Worm (Caenorhabditis elegans) whole organism, L4 larva: ENCODE data around the gene ZK1320.11.
A peak's percentile ranks its signal among the peaks of the same experiment; 100 is the strongest.

Source experiments
- daf-16 ChIP-seq, 3 experiments: sonication (generic microtip); optimal IDR thresholded peaks; 2 replicates each; lab custom pipeline; 2016 to 2017; ENCODE audit warnings: missing genetic modification characterization in 3 of 3, missing genetic modification reagents in 3 of 3, mild to moderate bottlenecking in 2 of 3, missing compliant biosample characterization in 2 of 3, missing biosample characterization in 1 of 3, moderate library complexity in 1 of 3
- daf-8 ChIP-seq: fragments of 200-800 bp; sonication (Bioruptor generic); IDR thresholded peaks from 2 replicates; pipeline ENCODE4 v1.3.6; 2022; ENCODE audit warnings: missing genetic modification characterization, missing compliant biosample characterization
- dmd-6 ChIP-seq: fragments of 200-800 bp; sonication (Bioruptor generic); IDR thresholded peaks from 2 replicates; pipeline ENCODE4 v1.3.6; 2022; ENCODE audit warnings: missing genetic modification reagents, missing genetic modification characterization, missing compliant biosample characterization
- dmd-8 ChIP-seq: fragments of 200-800 bp; sonication (Bioruptor generic); IDR thresholded peaks from 2 replicates; pipeline ENCODE4 v1.3.6; 2022; ENCODE audit warnings: missing genetic modification characterization, missing compliant biosample characterization
- dpl-1 ChIP-seq: fragments of 150-350 bp; optimal IDR thresholded peaks from 2 replicates; lab custom pipeline; 2014; ENCODE audit warnings: missing biosample characterization, missing genetic modification reagents, missing genetic modification characterization
- egl-43 ChIP-seq: fragments of 200-800 bp; sonication (Bioruptor generic); IDR thresholded peaks from 2 replicates; pipeline ENCODE4 v1.3.6; 2022; ENCODE audit warnings: missing genetic modification reagents, missing genetic modification characterization, missing compliant biosample characterization
- fos-1 ChIP-seq: fragments of 150-350 bp; optimal IDR thresholded peaks from 2 replicates; lab custom pipeline; 2014; ENCODE audit warnings: missing biosample characterization, missing genetic modification characterization
- hlh-30 ChIP-seq: sonication (generic microtip); optimal IDR thresholded peaks from 2 replicates; lab custom pipeline; 2017; ENCODE audit warnings: antibody characterized with exemption, mild to moderate bottlenecking, missing genetic modification characterization, missing compliant biosample characterization; ENCODE audit not compliant: insufficient read depth
- hmg-1.1 ChIP-seq: fragments of 200-800 bp; sonication (Bioruptor generic); IDR thresholded peaks from 2 replicates; pipeline ENCODE4 v1.3.6; 2022; ENCODE audit warnings: missing genetic modification reagents, missing genetic modification characterization, missing compliant biosample characterization
- jun-1 ChIP-seq: fragments of 150-350 bp; optimal IDR thresholded peaks from 2 replicates; lab custom pipeline; 2014; ENCODE audit warnings: missing biosample characterization, missing genetic modification reagents, missing genetic modification characterization
- lin-38 ChIP-seq: fragments of 200-800 bp; sonication (Bioruptor generic); IDR thresholded peaks from 2 replicates; pipeline ENCODE4 v1.3.6; 2022; ENCODE audit warnings: missing genetic modification reagents, missing genetic modification characterization, missing compliant biosample characterization
- lsy-2 ChIP-seq, 2 experiments: fragments of 150-350 bp in 1 of 2; sonication (generic microtip) in 1 of 2; optimal IDR thresholded peaks; 2 replicates each; lab custom pipeline; 2014 to 2017; ENCODE audit warnings: missing biosample characterization in 2 of 2, missing genetic modification characterization in 2 of 2
- madf-9 ChIP-seq: fragments of 200-800 bp; sonication (Bioruptor generic); conservative IDR thresholded peaks from 2 replicates; pipeline ENCODE4 v1.3.6; 2022; ENCODE audit warnings: missing genetic modification reagents, missing genetic modification characterization, missing compliant biosample characterization
- mep-1 ChIP-seq: fragments of 150-350 bp; sonication (generic microtip); optimal IDR thresholded peaks from 3 replicates; lab custom pipeline; 2014; ENCODE audit warnings: missing biosample characterization, missing genetic modification characterization
- mes-2 ChIP-seq: sonication (generic microtip); optimal IDR thresholded peaks from 2 replicates; lab custom pipeline; 2016; ENCODE audit warnings: missing genotype, mild to moderate bottlenecking, missing genetic modification characterization, missing compliant biosample characterization; ENCODE audit not compliant: poor library complexity, severe bottlenecking
- mxl-3 ChIP-seq: fragments of 200-800 bp; sonication (Bioruptor generic); optimal IDR thresholded peaks from 2 replicates; lab custom pipeline; 2018; ENCODE audit warnings: mild to moderate bottlenecking, missing genetic modification characterization, missing compliant biosample characterization
- nhr-102 ChIP-seq: sonication (generic microtip); optimal IDR thresholded peaks from 2 replicates; lab custom pipeline; 2016; ENCODE audit warnings: mild to moderate bottlenecking, missing genetic modification characterization, moderate library complexity, missing compliant biosample characterization
- nhr-11 ChIP-seq: fragments of 150-350 bp; optimal IDR thresholded peaks from 2 replicates; lab custom pipeline; 2014; ENCODE audit warnings: missing biosample characterization, missing genetic modification characterization
- nhr-42 ChIP-seq: fragments of 200-800 bp; sonication (Bioruptor generic); IDR thresholded peaks from 2 replicates; pipeline ENCODE4 v1.3.6; 2022; ENCODE audit warnings: missing genetic modification characterization, missing compliant biosample characterization
- pha-4 ChIP-seq, 2 experiments: fragments of 150-350 bp in 1 of 2; fragments of 200-800 bp in 1 of 2; sonication (Bioruptor generic) in 1 of 2; IDR thresholded peaks in 1 of 2; optimal IDR thresholded peaks in 1 of 2; 2 replicates each; pipeline versions ENCODE4 v1.3.6 to Lab custom; 2014 to 2022; ENCODE audit warnings: missing genetic modification characterization in 2 of 2, missing genetic modification reagents in 2 of 2, missing biosample characterization in 1 of 2, missing compliant biosample characterization in 1 of 2
- php-3 ChIP-seq: fragments of 200-800 bp; sonication (Bioruptor generic); IDR thresholded peaks from 2 replicates; pipeline ENCODE4 v1.3.6; 2022; ENCODE audit warnings: missing genetic modification reagents, missing genetic modification characterization, missing compliant biosample characterization
- pqm-1 ChIP-seq: sonication (generic microtip); optimal IDR thresholded peaks from 2 replicates; lab custom pipeline; 2017; ENCODE audit warnings: missing biosample characterization, missing genetic modification characterization
- saeg-2 ChIP-seq: fragments of 200-800 bp; sonication (Bioruptor generic); IDR thresholded peaks from 2 replicates; pipeline ENCODE4 v1.3.6; 2022; ENCODE audit warnings: missing genetic modification reagents, missing genetic modification characterization, missing compliant biosample characterization
- set-16 ChIP-seq: fragments of 200-800 bp; sonication (Bioruptor generic); IDR thresholded peaks from 2 replicates; pipeline ENCODE4 v1.3.6; 2022; ENCODE audit warnings: missing genetic modification reagents, missing genetic modification characterization, missing compliant biosample characterization
- skn-1 ChIP-seq: fragments of 150-350 bp; optimal IDR thresholded peaks from 2 replicates; lab custom pipeline; 2014; ENCODE audit warnings: missing biosample characterization, missing genetic modification characterization
- snpc-1.2 ChIP-seq: fragments of 200-800 bp; sonication (Bioruptor generic); IDR thresholded peaks from 2 replicates; pipeline ENCODE4 v1.3.6; 2022; ENCODE audit warnings: missing genetic modification reagents, missing genetic modification characterization, missing compliant biosample characterization
- spr-1 ChIP-seq: sonication (generic microtip); optimal IDR thresholded peaks from 2 replicates; lab custom pipeline; 2016; ENCODE audit warnings: mild to moderate bottlenecking, missing genetic modification characterization, missing compliant biosample characterization
- tag-97 ChIP-seq: fragments of 200-800 bp; sonication (Bioruptor generic); IDR thresholded peaks from 2 replicates; pipeline ENCODE4 v1.3.6; 2022; ENCODE audit warnings: missing genetic modification characterization, missing compliant biosample characterization
- tra-1 ChIP-seq: fragments of 200-800 bp; sonication (Bioruptor generic); IDR thresholded peaks from 2 replicates; pipeline ENCODE4 v1.3.6; 2022; ENCODE audit warnings: missing genetic modification reagents, missing genetic modification characterization, missing compliant biosample characterization
- unc-39 ChIP-seq: sonication (generic microtip); optimal IDR thresholded peaks from 2 replicates; lab custom pipeline; 2017; ENCODE audit warnings: missing biosample characterization, missing genetic modification characterization
- unc-62 ChIP-seq, 3 experiments: fragments of 150-350 bp in 1 of 3; sonication (generic microtip); optimal IDR thresholded peaks in 2 of 3; peaks in 1 of 3; 1 replicate in 1 of 3; 2 replicates in 2 of 3; lab custom pipeline; 2014 to 2017; ENCODE audit warnings: missing biosample characterization in 3 of 3, missing genetic modification characterization in 3 of 3, missing genetic modification reagents in 3 of 3, missing genotype in 1 of 3
- vab-7 ChIP-seq: fragments of 200-800 bp; sonication (Bioruptor generic); IDR thresholded peaks from 2 replicates; pipeline ENCODE4 v1.3.6; 2022; ENCODE audit warnings: missing genetic modification reagents, missing genetic modification characterization, missing compliant biosample characterization
- ztf-11 ChIP-seq: fragments of 150-350 bp; optimal IDR thresholded peaks from 2 replicates; lab custom pipeline; 2014; ENCODE audit warnings: missing biosample characterization, missing genetic modification characterization

The ZK1320.11 gene

DNA sequence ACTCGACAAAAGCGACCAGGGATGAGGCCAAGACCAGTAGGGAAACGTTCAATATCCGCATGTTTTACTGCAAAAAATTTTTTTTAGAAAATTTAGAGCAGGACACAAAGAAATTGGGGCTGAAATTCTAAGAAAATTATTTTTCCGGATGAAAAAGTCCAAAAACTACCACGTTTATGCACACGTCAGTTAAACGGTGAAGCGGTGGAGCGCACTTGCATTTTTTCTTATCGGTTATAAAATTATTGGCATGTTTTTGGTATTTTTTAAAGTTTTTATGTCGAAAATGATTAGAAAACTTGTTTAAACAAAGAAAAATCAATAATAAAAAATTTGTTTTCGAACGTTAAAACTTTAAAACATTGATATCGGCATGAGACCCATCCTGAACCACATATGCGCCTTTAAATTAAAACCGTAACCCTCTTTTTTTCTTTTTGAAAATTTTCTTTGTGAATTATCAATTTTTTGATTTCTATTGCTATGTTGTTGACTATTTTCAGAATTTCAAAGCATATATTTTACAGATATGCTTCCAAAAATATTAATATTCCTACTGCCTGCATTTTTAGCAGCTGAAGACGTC is 43.2 kb upstream of the ZK1320.11 start, which contains the start of the genes dnj-20 and ZK1307.8:
Gene dnj-20 (minus strand): TSS at position 67 of the 586 bp plus-strand sequence.
Gene ZK1307.8 (plus strand): TSS at position 504 of the 586 bp plus-strand sequence.
- TF ChIP-seq lin-38 (GFP tag; lab: Robert Waterston, UW) (peak; percentile 73), mxl-3 (GFP tag; lab: Kevin White, UChicago) (peak; percentile 5), daf-16 (GFP tag; optimal IDR thresholded peaks at IDR 0.05; lab: Kevin White, UChicago) (no peak), daf-16 (tag; optimal IDR thresholded peaks at IDR 0.05; lab: Kevin White, UChicago) (peak; percentile 63), hlh-30 (tag; lab: Kevin White, UChicago) (peak; percentile 1), mes-2 (tag; lab: Kevin White, UChicago) (peak; percentile 40), lsy-2 (tag; optimal IDR thresholded peaks at IDR 0.05; lab: Kevin White, UChicago) (peak in 1 of 2 experiments; percentile 56), mep-1 (tag; lab: Kevin White, UChicago) (peak; percentile 24), php-3 (no peak), pqm-1 (peak; percentile 25), madf-9 (GFP tag; lab: Robert Waterston, UW) (no peak), snpc-1.2 (GFP tag; lab: Robert Waterston, UW) (no peak), skn-1 (tag; lab: Kevin White, UChicago) (no peak), nhr-11 (tag; lab: Kevin White, UChicago) (peak; percentile 23), hmg-1.1 (GFP tag; lab: Robert Waterston, UW) (no peak), spr-1 (tag; lab: Kevin White, UChicago) (no peak), dpl-1 (peak; percentile 22), unc-39 (tag; lab: Kevin White, UChicago) (no peak), saeg-2 (GFP tag; lab: Robert Waterston, UW) (no peak), fos-1 (tag; lab: Kevin White, UChicago) (no peak)
- TF ChIP-seq, all 104 proteins: peak for 10

DNA sequence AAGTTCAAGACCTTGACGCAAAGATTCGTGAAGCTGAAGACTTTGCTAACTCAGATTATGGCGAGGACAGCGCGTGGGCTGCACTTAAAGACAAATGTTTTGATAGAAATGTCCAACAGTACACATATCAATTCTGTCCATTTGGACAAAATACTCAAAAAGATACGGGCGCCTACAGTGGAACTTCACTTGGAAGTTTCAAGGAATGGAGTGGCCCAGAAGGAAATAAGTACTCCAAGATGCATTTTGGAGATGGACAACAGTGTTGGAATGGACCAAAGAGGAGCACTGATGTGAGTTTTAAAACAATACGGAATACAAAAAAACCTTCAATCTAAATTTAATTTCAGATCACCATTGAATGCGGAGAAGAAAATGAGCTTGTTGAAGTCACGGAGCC is 41.5 kb upstream of the ZK1320.11 start:
- no peak for TF ChIP-seq tra-1 (GFP tag; lab: Robert Waterston, UW)
- peak in 1 of 2 experiments; percentile 94 for TF ChIP-seq unc-62 (GFP tag; optimal IDR thresholded peaks at IDR 0.05 in 1 of 2; lab: Kevin White, UChicago)
- TF ChIP-seq unc-62 (tag; optimal IDR thresholded peaks at IDR 0.05; lab: Kevin White, UChicago), result no peak

DNA sequence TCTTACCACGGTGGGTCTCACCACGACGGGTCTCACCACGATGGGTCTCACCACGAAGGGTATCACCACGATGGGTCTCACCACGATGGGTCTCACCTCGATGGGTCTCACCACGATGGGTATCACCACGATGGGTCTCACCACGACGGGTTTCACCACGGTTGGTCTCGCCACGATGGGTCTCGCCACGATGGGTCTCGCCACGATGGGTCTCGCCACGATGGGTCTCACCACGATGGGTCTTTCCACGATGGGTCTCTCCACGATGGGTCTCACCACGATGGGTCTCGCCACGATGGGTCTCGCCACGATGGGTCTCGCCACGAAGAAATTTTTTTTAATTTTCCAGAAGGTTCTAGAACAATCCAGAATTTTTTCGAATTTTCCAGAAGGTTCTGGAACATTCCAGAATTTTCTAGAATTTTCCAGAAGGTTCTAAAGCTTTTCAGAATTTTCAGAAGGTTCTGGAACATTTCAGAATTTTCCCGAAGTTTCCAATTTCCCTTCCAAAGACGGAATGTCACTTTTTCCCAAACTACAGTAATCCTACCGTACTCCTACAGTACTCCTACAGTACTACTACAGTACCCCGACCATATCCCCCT is 33.4 kb upstream of the ZK1320.11 start:
- TF ChIP-seq egl-43 (peak; percentile 52; the same call in 1 of the 2 replicates), set-16 (GFP tag; lab: Robert Waterston, UW) (peak; percentile 80)

DNA sequence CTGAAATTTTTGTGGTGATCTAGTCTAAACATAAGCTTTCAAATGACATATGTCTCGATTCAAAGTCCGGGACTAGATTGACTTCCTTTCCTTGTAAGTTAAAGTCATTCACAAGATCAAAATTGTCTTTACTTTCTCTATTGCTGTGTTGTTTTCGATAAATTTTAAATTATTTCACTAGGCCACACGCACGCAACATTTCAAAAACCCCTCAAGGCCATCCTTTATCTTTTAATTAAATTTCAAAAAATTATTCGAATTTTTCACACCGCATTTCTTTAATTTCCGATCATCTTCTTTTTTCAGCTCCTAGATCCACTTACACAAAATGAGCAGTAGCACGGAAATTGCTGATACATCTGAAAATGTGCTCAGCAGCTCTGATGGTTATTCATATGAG is 31.1 kb upstream of the ZK1320.11 start, which contains the start of gene ZK1307.7:
Gene ZK1307.7 (plus strand): TSS at position 301 of the 400 bp plus-strand sequence.
- TF ChIP-seq nhr-42 (no peak), vab-7 (GFP tag; lab: Robert Waterston, UW) (no peak), tag-97 (no peak), ztf-11 (no peak), jun-1 (tag; lab: Kevin White, UChicago) (no peak), mes-2 (tag; lab: Kevin White, UChicago) (no peak), unc-39 (tag; lab: Kevin White, UChicago) (no peak), pha-4 (GFP tag; IDR thresholded peaks at IDR 0.05; lab: Robert Waterston, UW) (no peak), pha-4 (tag; optimal IDR thresholded peaks at IDR 0.05; lab: Kevin White, UChicago) (no peak), hmg-1.1 (GFP tag; lab: Robert Waterston, UW) (no peak), set-16 (GFP tag; lab: Robert Waterston, UW) (no peak), dmd-6 (no peak), nhr-102 (tag; lab: Kevin White, UChicago) (no peak), snpc-1.2 (GFP tag; lab: Robert Waterston, UW) (no peak), dmd-8 (no peak), daf-8 (no peak), madf-9 (GFP tag; lab: Robert Waterston, UW) (no peak)
- TF ChIP-seq, all 104 proteins: peak for 0
